Fruit fly (Drosophila melanogaster) whole organism, embryonic: ENCODE data around the gene mib1.
A peak's percentile ranks its signal among the peaks of the same experiment; 100 is the strongest.

Experiments
- Atf6 ChIP-seq: fragments of 200-800 bp; sonication (Bioruptor generic); IDR thresholded peaks from 2 replicates; pipeline ENCODE4 v1.3.6; 2022; ENCODE audit warnings: missing biosample characterization, missing genetic modification characterization
- CG11723 ChIP-seq: fragments of 200-800 bp; sonication (Bioruptor generic); optimal IDR thresholded peaks from 2 replicates; lab custom pipeline; 2017; ENCODE audit warnings: missing biosample characterization, mild to moderate bottlenecking, missing genetic modification characterization
- CG12155 ChIP-seq: fragments of 200-800 bp; sonication (Bioruptor generic); optimal IDR thresholded peaks from 3 replicates; lab custom pipeline; 2016; ENCODE audit warnings: missing biosample characterization, missing genetic modification characterization
- CG12769 ChIP-seq: fragments of 200-800 bp; sonication (Bioruptor generic); optimal IDR thresholded peaks from 2 replicates; lab custom pipeline; 2019; ENCODE audit warnings: missing biosample characterization, mild to moderate bottlenecking, missing genetic modification characterization, moderate library complexity
- CG1602 ChIP-seq: fragments of 200-800 bp; sonication (Bioruptor generic); optimal IDR thresholded peaks from 3 replicates; lab custom pipeline; 2016; ENCODE audit warnings: missing biosample characterization, missing genetic modification characterization
- CG16815 ChIP-seq: fragments of 200-800 bp; sonication (Bioruptor generic); optimal IDR thresholded peaks from 3 replicates; lab custom pipeline; 2017; ENCODE audit warnings: missing biosample characterization, mild to moderate bottlenecking, missing genetic modification characterization
- CG17802 ChIP-seq: fragments of 200-800 bp; sonication (Bioruptor generic); optimal IDR thresholded peaks from 2 replicates; lab custom pipeline; 2018; ENCODE audit warnings: missing biosample characterization, mild to moderate bottlenecking, missing genetic modification characterization, moderate library complexity
- CG17829 ChIP-seq: fragments of 200-800 bp; optimal IDR thresholded peaks from 2 replicates; lab custom pipeline; 2019; ENCODE audit warnings: missing biosample characterization, mild to moderate bottlenecking, missing genetic modification characterization, moderate library complexity
- CG17912 ChIP-seq: fragments of 200-800 bp; sonication (Bioruptor generic); optimal IDR thresholded peaks from 2 replicates; lab custom pipeline; 2018; ENCODE audit warnings: missing biosample characterization, mild to moderate bottlenecking, missing genetic modification characterization
- CG18262 ChIP-seq: fragments of 200-800 bp; optimal IDR thresholded peaks from 3 replicates; lab custom pipeline; 2019; ENCODE audit warnings: missing biosample characterization, mild to moderate bottlenecking, missing genetic modification characterization, moderate library complexity
- CG2889 ChIP-seq: fragments of 200-800 bp; sonication (Bioruptor generic); IDR thresholded peaks from 3 replicates; pipeline ENCODE4 v1.3.6; 2022; ENCODE audit warnings: missing biosample characterization, missing genetic modification characterization
- CG4328 ChIP-seq: fragments of 200-800 bp; sonication (Bioruptor generic); optimal IDR thresholded peaks from 3 replicates; lab custom pipeline; 2017; ENCODE audit warnings: missing biosample characterization, missing genetic modification reagents, missing genetic modification characterization
- CG4854 ChIP-seq: fragments of 200-800 bp; sonication (Bioruptor generic); optimal IDR thresholded peaks from 2 replicates; lab custom pipeline; 2016; ENCODE audit warnings: missing biosample characterization, missing genetic modification characterization, inconsistent platforms
- CG6254 ChIP-seq: fragments of 200-800 bp; sonication (Bioruptor generic); optimal IDR thresholded peaks from 3 replicates; lab custom pipeline; 2017; ENCODE audit warnings: mild to moderate bottlenecking, missing biosample characterization, missing genetic modification reagents, missing genetic modification characterization
- CG6689 ChIP-seq: fragments of 200-800 bp; sonication (Bioruptor generic); IDR thresholded peaks from 2 replicates; pipeline ENCODE4 v1.3.6; 2022; ENCODE audit warnings: missing biosample characterization, missing genetic modification characterization
- CG7271 ChIP-seq: fragments of 200-800 bp; sonication (Bioruptor generic); optimal IDR thresholded peaks from 2 replicates; lab custom pipeline; 2018; ENCODE audit warnings: missing biosample characterization, mild to moderate bottlenecking, missing genetic modification characterization, moderate library complexity
- CG8089 ChIP-seq: fragments of 200-800 bp; sonication (Bioruptor generic); optimal IDR thresholded peaks from 3 replicates; lab custom pipeline; 2016; ENCODE audit warnings: missing biosample characterization, missing genetic modification characterization
- CG9817 ChIP-seq: fragments of 200-800 bp; sonication (Bioruptor generic); optimal IDR thresholded peaks from 2 replicates; lab custom pipeline; 2018; ENCODE audit warnings: missing biosample characterization, mild to moderate bottlenecking, missing genetic modification characterization, moderate library complexity
- CG9876 ChIP-seq: fragments of 200-800 bp; sonication (Bioruptor generic); optimal IDR thresholded peaks from 2 replicates; lab custom pipeline; 2016; ENCODE audit warnings: missing biosample characterization, missing genetic modification characterization
- CHES-1-like ChIP-seq: fragments of 200-800 bp; sonication (Bioruptor generic); optimal IDR thresholded peaks from 2 replicates; lab custom pipeline; 2016; ENCODE audit warnings: missing biosample characterization, missing genetic modification characterization
- Elba2 ChIP-seq: fragments of 200-800 bp; sonication (Bioruptor generic); optimal IDR thresholded peaks from 3 replicates; lab custom pipeline; 2016; ENCODE audit warnings: missing biosample characterization, missing genetic modification characterization
- Fer1 ChIP-seq: fragments of 200-800 bp; sonication (Bioruptor generic); optimal IDR thresholded peaks from 2 replicates; lab custom pipeline; 2017; ENCODE audit warnings: missing biosample characterization, mild to moderate bottlenecking, missing genetic modification characterization
- Gug ChIP-seq: fragments of 200-800 bp; sonication (Bioruptor generic); IDR thresholded peaks from 4 replicates; pipeline ENCODE4 v1.3.6; 2022; ENCODE audit warnings: missing biosample characterization, missing genetic modification characterization
- H15 ChIP-seq: fragments of 200-800 bp; sonication (Bioruptor generic); IDR thresholded peaks from 3 replicates; pipeline ENCODE4 v1.3.6; 2022; ENCODE audit warnings: missing biosample characterization, missing genetic modification characterization
- HLH54F ChIP-seq: fragments of 200-800 bp; sonication (Bioruptor generic); optimal IDR thresholded peaks from 3 replicates; lab custom pipeline; 2016; ENCODE audit warnings: missing biosample characterization, missing genetic modification characterization
- Kr ChIP-seq: fragments of 200-800 bp; sonication (Bioruptor generic); optimal IDR thresholded peaks from 2 replicates; lab custom pipeline; 2017; ENCODE audit warnings: missing biosample characterization, mild to moderate bottlenecking, missing genetic modification characterization
- NK7.1 ChIP-seq: fragments of 200-800 bp; sonication (Bioruptor generic); optimal IDR thresholded peaks from 3 replicates; lab custom pipeline; 2016; ENCODE audit warnings: missing biosample characterization, missing genetic modification characterization
- Poxn ChIP-seq: fragments of 200-800 bp; sonication (Bioruptor generic); IDR thresholded peaks from 2 replicates; pipeline ENCODE4 v1.3.6; 2022; ENCODE audit warnings: missing biosample characterization, missing genetic modification characterization
- Ravus ChIP-seq: fragments of 200-800 bp; sonication (Bioruptor generic); IDR thresholded peaks from 2 replicates; pipeline ENCODE4 v1.3.6; 2022; ENCODE audit warnings: missing biosample characterization, missing genetic modification characterization
- Sox100B ChIP-seq: fragments of 200-800 bp; sonication (Bioruptor generic); optimal IDR thresholded peaks from 3 replicates; lab custom pipeline; 2018; ENCODE audit warnings: missing biosample characterization, mild to moderate bottlenecking, missing genetic modification characterization
- Xbp1 ChIP-seq: fragments of 200-800 bp; sonication (Bioruptor generic); optimal IDR thresholded peaks from 3 replicates; lab custom pipeline; 2016; ENCODE audit warnings: missing biosample characterization, mild to moderate bottlenecking, missing genetic modification characterization
- ab ChIP-seq: fragments of 200-800 bp; sonication (Bioruptor generic); optimal IDR thresholded peaks from 2 replicates; lab custom pipeline; 2016; ENCODE audit warnings: missing biosample characterization, missing genetic modification characterization
- ara ChIP-seq: fragments of 200-800 bp; sonication (Bioruptor generic); IDR thresholded peaks from 2 replicates; pipeline ENCODE4 v1.3.6; 2022; ENCODE audit warnings: missing biosample characterization, missing genetic modification characterization
- bigmax ChIP-seq: fragments of 200-800 bp; sonication (Bioruptor generic); optimal IDR thresholded peaks from 2 replicates; lab custom pipeline; 2018; ENCODE audit warnings: missing biosample characterization, mild to moderate bottlenecking, missing genetic modification characterization
- bowl ChIP-seq: fragments of 200-800 bp; sonication (Bioruptor generic); IDR thresholded peaks from 2 replicates; pipeline ENCODE4 v1.3.6; 2022; ENCODE audit warnings: missing biosample characterization, missing genetic modification characterization
- crol ChIP-seq: fragments of 200-800 bp; sonication (Bioruptor generic); IDR thresholded peaks from 2 replicates; pipeline ENCODE4 v1.3.6; 2022; ENCODE audit warnings: missing biosample characterization, missing genetic modification characterization
- dmrt11E ChIP-seq: fragments of 200-800 bp; sonication (Bioruptor generic); optimal IDR thresholded peaks from 3 replicates; lab custom pipeline; 2018; ENCODE audit warnings: missing biosample characterization, mild to moderate bottlenecking, missing genetic modification characterization, moderate library complexity
- dmrt99B ChIP-seq: fragments of 200-800 bp; sonication (Bioruptor generic); optimal IDR thresholded peaks from 2 replicates; lab custom pipeline; 2018; ENCODE audit warnings: missing biosample characterization, mild to moderate bottlenecking, missing genetic modification characterization, moderate library complexity
- esg ChIP-seq: fragments of 200-800 bp; sonication (Bioruptor generic); conservative IDR thresholded peaks from 2 replicates; pipeline ENCODE4 v1.3.6; 2022; ENCODE audit warnings: missing biosample characterization, missing genetic modification characterization
- fd64A ChIP-seq: fragments of 200-800 bp; sonication (Bioruptor generic); optimal IDR thresholded peaks from 3 replicates; lab custom pipeline; 2018; ENCODE audit warnings: missing biosample characterization, mild to moderate bottlenecking, missing genetic modification characterization
- grn ChIP-seq: fragments of 200-800 bp; sonication (Bioruptor generic); optimal IDR thresholded peaks from 3 replicates; lab custom pipeline; 2017; ENCODE audit warnings: missing biosample characterization, missing genetic modification characterization
- lola ChIP-seq, 3 experiments: fragments of >200 bp in 2 of 3; fragments of 200-800 bp in 1 of 3; sonication (Bioruptor generic) in 1 of 3; optimal IDR thresholded peaks; 2 replicates each; lab custom pipeline; 2017 to 2019; ENCODE audit warnings: missing biosample characterization in 3 of 3, missing genetic modification characterization in 3 of 3, mild to moderate bottlenecking in 1 of 3, moderate library complexity in 1 of 3
- org-1 ChIP-seq: fragments of 200-800 bp; sonication (Bioruptor generic); optimal IDR thresholded peaks from 2 replicates; lab custom pipeline; 2017; ENCODE audit warnings: missing biosample characterization, missing genetic modification characterization
- otp ChIP-seq: fragments of 200-800 bp; sonication (Bioruptor generic); IDR thresholded peaks from 3 replicates; pipeline ENCODE4, ENCODE4 v1.3.6; 2022; ENCODE audit warnings: missing biosample characterization, missing genetic modification characterization
- run ChIP-seq: fragments of 200-800 bp; sonication (Bioruptor generic); optimal IDR thresholded peaks from 3 replicates; lab custom pipeline; 2018; ENCODE audit warnings: missing biosample characterization, mild to moderate bottlenecking, missing genetic modification characterization
- sisA ChIP-seq: fragments of 200-800 bp; sonication (Bioruptor generic); IDR thresholded peaks from 2 replicates; pipeline ENCODE4 v1.3.6; 2022; ENCODE audit warnings: missing biosample characterization, missing genetic modification characterization
- tin ChIP-seq: fragments of 200-800 bp; sonication (Bioruptor generic); optimal IDR thresholded peaks from 3 replicates; lab custom pipeline; 2016; ENCODE audit warnings: missing biosample characterization, missing genetic modification characterization
- tna ChIP-seq: fragments of 200-800 bp; sonication (Bioruptor generic); IDR thresholded peaks from 2 replicates; pipeline ENCODE4 v1.3.6; 2022; ENCODE audit warnings: missing biosample characterization, missing genetic modification characterization; ENCODE audit not compliant: partially characterized antibody
- toy ChIP-seq: fragments of 200-800 bp; sonication (Bioruptor generic); IDR thresholded peaks from 2 replicates; pipeline ENCODE4 v1.3.6; 2022; ENCODE audit warnings: missing biosample characterization, missing genetic modification characterization
- wdn ChIP-seq: fragments of 200-800 bp; sonication (Bioruptor generic); IDR thresholded peaks from 2 replicates; pipeline ENCODE4 v1.3.6; 2022; ENCODE audit warnings: missing biosample characterization, missing genetic modification characterization
- zfh1 ChIP-seq: fragments of 200-800 bp; sonication (Bioruptor generic); IDR thresholded peaks from 3 replicates; pipeline ENCODE4 v1.3.6; 2022; ENCODE audit warnings: missing biosample characterization, missing genetic modification characterization

The mib1 gene

DNA sequence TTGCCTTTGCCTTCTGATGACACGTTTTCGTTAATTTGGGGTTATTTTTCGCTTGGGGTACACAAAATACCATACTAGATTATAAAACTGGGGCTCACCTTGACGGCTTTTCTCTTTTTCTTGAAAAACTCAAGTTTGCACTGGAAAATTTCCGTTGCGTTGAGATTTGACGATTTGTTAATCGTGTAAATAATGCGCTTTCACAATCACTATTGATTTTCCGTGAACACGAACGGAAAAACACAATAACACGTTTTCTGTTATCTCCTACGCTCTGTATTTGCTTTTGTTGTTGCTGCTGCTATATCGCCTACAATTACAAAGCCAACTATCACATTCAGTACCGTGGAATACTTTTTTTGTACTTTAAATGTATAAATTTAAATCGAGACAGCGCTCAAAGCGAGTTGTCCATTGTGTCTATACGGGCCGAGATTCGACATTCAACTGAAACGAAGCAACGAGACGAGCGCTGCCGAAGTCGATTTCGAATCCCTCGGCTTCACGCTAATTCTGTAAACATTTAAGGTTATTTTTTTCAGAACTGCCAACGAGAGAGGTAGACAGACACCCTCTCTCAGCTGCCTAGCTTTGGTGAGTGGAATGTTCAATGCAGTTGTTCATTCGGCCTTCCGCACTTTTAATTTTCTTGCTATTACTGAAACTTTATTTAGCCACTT lies 34.9 kb upstream of the mib1 start (continued):
- TF ChIP-seq bigmax (GFP tag; lab: Kevin White, UChicago) (peak; percentile 94), ab (GFP tag; lab: Kevin White, UChicago) (no peak), org-1 (GFP tag; lab: Kevin White, UChicago) (no peak), ara (GFP tag; lab: Robert Waterston, UW) (no peak), CG4854 (GFP tag; lab: Kevin White, UChicago) (no peak), grn (GFP tag; lab: Kevin White, UChicago) (no peak), esg (no peak), crol (GFP tag; lab: Robert Waterston, UW) (no peak), CG6689 (GFP tag; lab: Robert Waterston, UW) (no peak), HLH54F (GFP tag; lab: Kevin White, UChicago) (no peak), CG7271 (no peak), Xbp1 (peak; percentile 5), zfh1 (GFP tag; lab: Robert Waterston, UW) (0 out of 3 replicates have a peak, but pooled peaks have one; percentile 48), CG17802 (no peak), CG12155 (GFP tag; lab: Kevin White, UChicago) (peak; percentile 91), CG12769 (peak; percentile 78), NK7.1 (GFP tag; lab: Kevin White, UChicago) (no peak), CG4328 (peak; percentile 8), CG16815 (GFP tag; lab: Kevin White, UChicago) (no peak), bowl (GFP tag; lab: Robert Waterston, UW) (no peak), toy (GFP tag; lab: Robert Waterston, UW) (no peak), Poxn (no peak), CG9876 (GFP tag; lab: Kevin White, UChicago) (no peak), Ravus (GFP tag; lab: Robert Waterston, UW) (no peak), CG8089 (GFP tag; lab: Kevin White, UChicago) (no peak), sisA (GFP tag; lab: Robert Waterston, UW) (no peak), H15 (GFP tag; lab: Robert Waterston, UW) (no peak), CG9817 (tag; lab: Kevin White, UChicago) (no peak), tna (GFP tag; lab: Robert Waterston, UW) (no peak), CG17829 (tag; lab: Kevin White, UChicago) (peak; percentile 60), Elba2 (GFP tag; lab: Kevin White, UChicago) (no peak), CG17912 (GFP tag; lab: Kevin White, UChicago) (no peak), Gug (no peak), CG18262 (tag; lab: Kevin White, UChicago) (no peak), Fer1 (peak; percentile 21), CG1602 (GFP tag; lab: Kevin White, UChicago) (no peak), fd64A (peak; percentile 22), dmrt99B (tag; lab: Kevin White, UChicago) (no peak), tin (GFP tag; lab: Kevin White, UChicago) (no peak), dmrt11E (tag; lab: Kevin White, UChicago) (no peak), wdn (GFP tag; lab: Robert Waterston, UW) (no peak), Sox100B (GFP tag; lab: Kevin White, UChicago) (no peak), lola (GFP tag; optimal IDR thresholded peaks at IDR 0.05; lab: Kevin White, UChicago) (no peak), CG2889 (no peak), CG6254 (GFP tag; lab: Kevin White, UChicago) (no peak), run (tag; lab: Kevin White, UChicago) (no peak), Atf6 (GFP tag; lab: Robert Waterston, UW) (no peak; the same call in 1 of the 2 replicates), CG11723 (GFP tag; lab: Kevin White, UChicago) (no peak), Kr (GFP tag; lab: Kevin White, UChicago) (no peak), CHES-1-like (GFP tag; lab: Kevin White, UChicago) (no peak), otp (GFP tag; lab: Robert Waterston, UW) (peak; percentile 55; the same call in 1 of the 3 replicates)
